Worm (Caenorhabditis elegans): ENCODE data around the gene vha-12.

The vha-12 gene

DNA sequence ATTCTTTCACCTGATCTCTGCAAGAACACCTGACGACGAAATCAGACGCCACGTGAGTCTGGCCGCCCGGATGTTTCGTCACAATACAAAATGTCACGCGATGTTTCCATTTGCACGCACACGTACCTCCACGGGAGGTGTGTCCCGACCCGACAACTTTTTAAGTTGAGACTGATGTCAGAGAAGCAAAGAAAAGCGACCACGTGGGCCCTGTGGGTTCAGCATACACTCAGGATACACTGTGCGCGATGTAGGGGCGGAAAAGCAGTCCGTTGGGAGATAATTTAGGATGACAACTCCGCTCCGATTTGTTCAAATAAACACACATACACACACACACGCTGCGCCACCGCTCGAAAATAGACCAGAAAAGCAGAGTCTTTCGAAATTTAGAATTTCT, 48.7 kb upstream of the vha-12 start (continued):
- TF ChIP-seq ceh-63 (GFP tag; optimal IDR thresholded peaks at IDR 0.05) (no peak), nhr-11 (tag; optimal IDR thresholded peaks at IDR 0.05) (peak; percentile 29), efl-3 (GFP tag; optimal IDR thresholded peaks at IDR 0.05) (no peak), zag-1 (tag; optimal IDR thresholded peaks at IDR 0.05) (peak; percentile 32), rnt-1 (tag; optimal IDR thresholded peaks at IDR 0.05) (peak; percentile 92)

DNA sequence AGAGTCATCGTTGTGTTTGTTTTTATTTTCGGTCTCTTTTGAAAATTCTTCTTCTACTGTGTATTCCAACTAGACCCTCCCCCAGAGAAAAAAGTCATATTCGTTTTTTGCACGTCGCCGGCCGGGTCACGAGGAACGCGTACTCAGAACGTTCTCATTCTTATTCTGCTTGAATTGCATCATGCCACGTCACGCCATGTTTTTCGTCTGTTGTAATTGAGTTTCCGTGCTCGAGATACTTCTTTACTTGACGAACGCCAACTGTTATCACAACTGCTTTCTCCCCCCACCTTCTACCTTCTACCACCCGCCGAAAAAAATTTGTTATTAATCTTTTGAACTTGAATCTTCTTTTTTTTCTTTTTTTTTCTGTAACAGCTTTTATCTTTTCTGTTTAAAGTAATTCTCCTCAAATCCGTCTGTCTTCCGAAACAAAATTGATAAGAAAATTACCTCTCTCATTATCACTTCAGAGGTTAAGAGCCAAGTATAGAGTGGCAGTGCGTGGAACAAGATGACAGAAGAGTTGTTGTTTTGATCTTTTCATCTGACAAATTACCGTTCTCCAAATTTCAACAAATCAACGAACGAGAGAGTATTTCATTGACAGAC, 48.1 kb upstream of the vha-12 start:
- TF ChIP-seq efl-1 (optimal IDR thresholded peaks at IDR 0.05) (peak in 1 of 2 experiments; percentile 14), efl-1 (GFP tag; optimal IDR thresholded peaks at IDR 0.05 in 1 of 2) (peak in 1 of 2 experiments; percentile 93), ceh-90 (tag; optimal IDR thresholded peaks at IDR 0.05) (no peak), mdl-1 (tag; optimal IDR thresholded peaks at IDR 0.05) (peak in 1 of 2 experiments; percentile 44), vab-15 (tag; optimal IDR thresholded peaks at IDR 0.05) (no peak), Y116A8C.19 (tag; optimal IDR thresholded peaks at IDR 0.05; ENCODE audit: borderline replicate concordance) (no peak), zip-4 (GFP tag; optimal IDR thresholded peaks at IDR 0.05) (no peak), unc-30 (tag; optimal IDR thresholded peaks at IDR 0.05) (no peak), lsy-2 (tag; optimal IDR thresholded peaks at IDR 0.05) (peak; percentile 33 to 37), nhr-77 (tag; optimal IDR thresholded peaks at IDR 0.05) (no peak), nhr-12 (tag; optimal IDR thresholded peaks at IDR 0.05) (no peak), swsn-7 (tag; optimal IDR thresholded peaks at IDR 0.05) (peak; percentile 20), unc-62 (GFP tag; optimal IDR thresholded peaks at IDR 0.05) (no peak), mep-1 (tag; optimal IDR thresholded peaks at IDR 0.05) (peak; percentile 77), tlp-1 (tag; optimal IDR thresholded peaks at IDR 0.05) (no peak), ceh-82 (tag; optimal IDR thresholded peaks at IDR 0.05) (no peak), dpl-1 (GFP tag; optimal IDR thresholded peaks at IDR 0.05) (no peak), fkh-8 (tag; optimal IDR thresholded peaks at IDR 0.05) (peak; percentile 60), unc-98 (GFP tag; IDR thresholded peaks at IDR 0.05) (0 out of 2 replicates have a peak, but pooled peaks have one; percentile 31), lin-15B (tag; optimal IDR thresholded peaks at IDR 0.05) (no peak), lin-39 (tag; optimal IDR thresholded peaks at IDR 0.05) (peak; percentile 21), nhr-19 (GFP tag; conservative IDR thresholded peaks at IDR 0.05) (peak; percentile 68), aha-1 (tag; optimal IDR thresholded peaks at IDR 0.05) (peak; percentile 67), rnt-1 (tag; optimal IDR thresholded peaks at IDR 0.05) (peak; percentile 88), hpl-2 (GFP tag; optimal IDR thresholded peaks at IDR 0.05) (no peak), lin-13 (GFP tag; optimal IDR thresholded peaks at IDR 0.05) (peak; percentile 60), nhr-11 (tag; optimal IDR thresholded peaks at IDR 0.05) (no peak), pag-3 (tag; optimal IDR thresholded peaks at IDR 0.05; ENCODE audit: borderline replicate concordance, insufficient read depth) (no peak), mab-9 (GFP tag; IDR thresholded peaks at IDR 0.05) (peak; percentile 23; the same call in 1 of the 2 replicates), dsc-1 (tag; optimal IDR thresholded peaks at IDR 0.05) (peak; percentile 15), nhr-84 (tag; optimal IDR thresholded peaks at IDR 0.05) (no peak), elt-2 (tag; optimal IDR thresholded peaks at IDR 0.05) (peak; percentile 63), ets-5 (GFP tag; IDR thresholded peaks at IDR 0.05) (no peak), nhr-71 (tag; optimal IDR thresholded peaks at IDR 0.05) (peak; percentile 81), jun-1 (tag; optimal IDR thresholded peaks at IDR 0.05) (no peak), ztf-4 (tag; optimal IDR thresholded peaks at IDR 0.05) (peak; percentile 87), unc-130 (tag; optimal IDR thresholded peaks at IDR 0.05) (peak; percentile 65), nhr-85 (tag) (peak; percentile 73), hlh-4 (tag; optimal IDR thresholded peaks at IDR 0.05) (no peak)

All from whole organism, L1 larva.